Worm (Caenorhabditis elegans) whole organism, young adult: ENCODE data around the gene flr-4.
A peak's percentile ranks its signal among the peaks of the same experiment; 100 is the strongest.

ENCODE experiments used
- F10E7.11 ChIP-seq: sonication (generic microtip); optimal IDR thresholded peaks from 2 replicates; lab custom pipeline; 2017; ENCODE audit warnings: mild to moderate bottlenecking, missing genetic modification characterization, moderate library complexity, missing compliant biosample characterization
- F37B4.10 ChIP-seq: fragments of 200-800 bp; sonication (Bioruptor generic); IDR thresholded peaks from 2 replicates; pipeline ENCODE4 v1.3.6; 2022; ENCODE audit warnings: missing genetic modification characterization, missing compliant biosample characterization
- F57A8.1 ChIP-seq: fragments of 200-800 bp; sonication (Bioruptor generic); optimal IDR thresholded peaks from 2 replicates; lab custom pipeline; 2018; ENCODE audit warnings: mild to moderate bottlenecking, missing genetic modification characterization, moderate library complexity, missing compliant biosample characterization
- K11D2.4 ChIP-seq: fragments of 200-800 bp; sonication (Bioruptor generic); IDR thresholded peaks from 2 replicates; pipeline ENCODE4 v1.3.6; 2022; ENCODE audit warnings: missing genetic modification reagents, missing genetic modification characterization, missing compliant biosample characterization
- Y53F4B.3 ChIP-seq: fragments of 200-800 bp; sonication (Bioruptor generic); IDR thresholded peaks from 2 replicates; pipeline ENCODE4 v1.3.6; 2022; ENCODE audit warnings: missing genetic modification reagents, missing genetic modification characterization, missing compliant biosample characterization
- Y53G8AR.9 ChIP-seq: fragments of 200-800 bp; sonication (Bioruptor generic); conservative IDR thresholded peaks from 2 replicates; pipeline ENCODE4 v1.3.6; 2022; ENCODE audit warnings: missing genetic modification reagents, missing genetic modification characterization, missing compliant biosample characterization
- aptf-3 ChIP-seq: fragments of 200-800 bp; sonication (Bioruptor generic); IDR thresholded peaks from 2 replicates; pipeline ENCODE4 v1.3.6; 2022; ENCODE audit warnings: missing genetic modification characterization, missing compliant biosample characterization
- atf-7 ChIP-seq: sonication (generic microtip); optimal IDR thresholded peaks from 2 replicates; lab custom pipeline; 2017; ENCODE audit warnings: mild to moderate bottlenecking, missing genetic modification characterization, missing compliant biosample characterization
- attf-3 ChIP-seq: fragments of 200-800 bp; sonication (Bioruptor generic); conservative IDR thresholded peaks from 2 replicates; pipeline ENCODE4 v1.3.6; 2022; ENCODE audit warnings: missing genetic modification reagents, missing genetic modification characterization, missing compliant biosample characterization
- ccch-3 ChIP-seq: fragments of 200-800 bp; sonication (Bioruptor generic); optimal IDR thresholded peaks from 2 replicates; lab custom pipeline; 2018; ENCODE audit warnings: mild to moderate bottlenecking, missing genetic modification characterization, missing compliant biosample characterization
- cebp-1 ChIP-seq, 2 experiments: fragments of 200-800 bp in 1 of 2; sonication (Bioruptor generic) in 1 of 2; sonication (generic microtip) in 1 of 2; IDR thresholded peaks in 1 of 2; optimal IDR thresholded peaks in 1 of 2; 2 replicates each; pipeline versions ENCODE4 v1.3.6 to Lab custom; 2017 to 2022; ENCODE audit warnings: missing compliant biosample characterization in 2 of 2, missing genetic modification characterization in 2 of 2, mild to moderate bottlenecking in 1 of 2, missing genetic modification reagents in 1 of 2, moderate library complexity in 1 of 2
- ceh-58 ChIP-seq: fragments of 200-800 bp; sonication (Bioruptor generic); IDR thresholded peaks from 2 replicates; pipeline ENCODE4 v1.3.6; 2022; ENCODE audit warnings: missing genetic modification characterization, missing compliant biosample characterization
- chd-7 ChIP-seq: sonication (generic microtip); optimal IDR thresholded peaks from 2 replicates; lab custom pipeline; 2016; ENCODE audit warnings: mild to moderate bottlenecking, missing genetic modification characterization, moderate library complexity, missing compliant biosample characterization
- dpff-1 ChIP-seq: sonication (generic microtip); optimal IDR thresholded peaks from 2 replicates; lab custom pipeline; 2017; ENCODE audit warnings: mild to moderate bottlenecking, missing genetic modification characterization, missing compliant biosample characterization
- dpl-1 ChIP-seq: fragments of 150-350 bp; optimal IDR thresholded peaks from 2 replicates; lab custom pipeline; 2014; ENCODE audit warnings: missing biosample characterization, missing genetic modification reagents, missing genetic modification characterization
- efl-1 ChIP-seq: fragments of 150-350 bp; optimal IDR thresholded peaks from 2 replicates; lab custom pipeline; 2014; ENCODE audit warnings: missing biosample characterization, missing genetic modification reagents, missing genetic modification characterization
- egl-44 ChIP-seq: fragments of 200-800 bp; sonication (Bioruptor generic); IDR thresholded peaks from 2 replicates; pipeline ENCODE4 v1.3.6; 2022; ENCODE audit warnings: missing genetic modification reagents, missing genetic modification characterization, missing compliant biosample characterization
- egrh-3 ChIP-seq: fragments of 200-800 bp; sonication (Bioruptor generic); IDR thresholded peaks from 2 replicates; pipeline ENCODE4 v1.3.6; 2022; ENCODE audit warnings: missing genetic modification reagents, missing genetic modification characterization, missing compliant biosample characterization
- hlh-26 ChIP-seq: fragments of 200-800 bp; sonication (Bioruptor generic); conservative IDR thresholded peaks from 2 replicates; pipeline ENCODE4 v1.3.6; 2022; ENCODE audit warnings: missing genetic modification reagents, missing genetic modification characterization, missing compliant biosample characterization
- hmg-20 ChIP-seq: fragments of 200-800 bp; sonication (Bioruptor generic); IDR thresholded peaks from 2 replicates; pipeline ENCODE4 v1.3.6; 2022; ENCODE audit warnings: missing genetic modification reagents, missing genetic modification characterization, missing compliant biosample characterization
- hsf-1 ChIP-seq: fragments of 200-800 bp; sonication (Bioruptor generic); IDR thresholded peaks from 2 replicates; pipeline ENCODE4 v1.3.6; 2022; ENCODE audit warnings: missing genetic modification reagents, missing genetic modification characterization, missing compliant biosample characterization
- lin-26 ChIP-seq: fragments of 200-800 bp; sonication (Bioruptor generic); IDR thresholded peaks from 2 replicates; pipeline ENCODE4 v1.3.6; 2022; ENCODE audit warnings: missing genetic modification reagents, missing genetic modification characterization, missing compliant biosample characterization
- lin-40 ChIP-seq: sonication (generic microtip); optimal IDR thresholded peaks from 2 replicates; lab custom pipeline; 2016; ENCODE audit warnings: missing genetic modification characterization, mild to moderate bottlenecking, missing compliant biosample characterization, missing genotype, missing genetic modification reagents
- madf-6 ChIP-seq: fragments of 200-800 bp; sonication (Bioruptor generic); IDR thresholded peaks from 2 replicates; pipeline ENCODE4 v1.3.6; 2022; ENCODE audit warnings: missing genetic modification reagents, missing genetic modification characterization, missing compliant biosample characterization
- mes-4 ChIP-seq: sonication (generic microtip); optimal IDR thresholded peaks from 2 replicates; lab custom pipeline; 2016; ENCODE audit warnings: missing genotype, missing genetic modification characterization, missing compliant biosample characterization
- nfya-1 ChIP-seq: sonication (generic microtip); optimal IDR thresholded peaks from 2 replicates; lab custom pipeline; 2017; ENCODE audit warnings: antibody characterized with exemption, missing compliant biosample characterization, missing genetic modification characterization, borderline replicate concordance; ENCODE audit not compliant: insufficient read depth
- nhr-120 ChIP-seq: fragments of 200-800 bp; sonication (Bioruptor generic); IDR thresholded peaks from 2 replicates; pipeline ENCODE4 v1.3.6; 2022; ENCODE audit warnings: missing genetic modification characterization, missing compliant biosample characterization
- pha-4 ChIP-seq: fragments of 150-350 bp; sonication (generic microtip); optimal IDR thresholded peaks from 2 replicates; lab custom pipeline; 2014; ENCODE audit warnings: missing biosample characterization, missing genetic modification reagents, missing genetic modification characterization
- repo-1 ChIP-seq: sonication (generic microtip); optimal IDR thresholded peaks from 2 replicates; lab custom pipeline; 2017; ENCODE audit warnings: mild to moderate bottlenecking, missing genetic modification characterization, missing compliant biosample characterization
- tbx-9 ChIP-seq: sonication (generic microtip); optimal IDR thresholded peaks from 2 replicates; lab custom pipeline; 2016; ENCODE audit warnings: borderline replicate concordance, missing genetic modification characterization, inconsistent platforms, missing compliant biosample characterization
- unc-62 ChIP-seq: fragments of 150-350 bp; optimal IDR thresholded peaks from 2 replicates; lab custom pipeline; 2014; ENCODE audit warnings: missing biosample characterization, missing genetic modification reagents, missing genetic modification characterization
- zim-3 ChIP-seq: sonication (generic microtip); optimal IDR thresholded peaks from 2 replicates; lab custom pipeline; 2017; ENCODE audit warnings: mild to moderate bottlenecking, missing genetic modification characterization, moderate library complexity, missing compliant biosample characterization
- ztf-22 ChIP-seq: fragments of 200-800 bp; sonication (Bioruptor generic); optimal IDR thresholded peaks from 2 replicates; lab custom pipeline; 2018; ENCODE audit warnings: mild to moderate bottlenecking, missing genetic modification characterization, moderate library complexity, missing compliant biosample characterization
- ztf-26 ChIP-seq: sonication (generic microtip); optimal IDR thresholded peaks from 2 replicates; lab custom pipeline; 2017; ENCODE audit warnings: missing genetic modification characterization, missing compliant biosample characterization

Gene flr-4

ce11 chrX:15077597-15078261, 11.5 kb upstream of the flr-4 start, which contains the start of the genes H40L08.8, H40L08.2 and H40L08.7:
Gene H40L08.8, minus strand, starts transcription at chrX:15077633.
Gene H40L08.2, minus strand, starts transcription at chrX:15077744.
Gene H40L08.7, minus strand, starts transcription at chrX:15077744.
- TF ChIP-seq dpl-1 (GFP tag; lab: Kevin White, UChicago) (no peak), Y53F4B.3 (GFP tag; lab: Robert Waterston, UW) (no peak), egl-44 (no peak), atf-7 (tag; lab: Kevin White, UChicago) (no peak), nfya-1 (tag; lab: Kevin White, UChicago) (no peak), unc-62 (no peak), hlh-26 (GFP tag; lab: Robert Waterston, UW) (no peak), efl-1 (GFP tag; lab: Kevin White, UChicago) (no peak), egrh-3 (GFP tag; lab: Robert Waterston, UW) (no peak), pha-4 (tag; lab: Kevin White, UChicago) (no peak)
- TF ChIP-seq, all 124 proteins: peak for 0

ce11 chrX:15078276-15078675, 10.9 kb upstream of the flr-4 start:
- TF ChIP-seq cebp-1 (GFP tag; IDR thresholded peaks at IDR 0.05; lab: Robert Waterston, UW) (no peak), cebp-1 (tag; optimal IDR thresholded peaks at IDR 0.05; lab: Kevin White, UChicago) (peak; percentile 26), K11D2.4 (GFP tag; lab: Robert Waterston, UW) (0 out of 2 replicates have a peak, but pooled peaks have one; percentile 31), ztf-22 (GFP tag; lab: Kevin White, UChicago) (no peak)
- TF ChIP-seq, all 124 proteins: peak for 2

ce11 chrX:15079406-15079805, 9.8 kb upstream of the flr-4 start:
- TF ChIP-seq mes-4 (tag; lab: Kevin White, UChicago) (no peak), cebp-1 (GFP tag; IDR thresholded peaks at IDR 0.05; lab: Robert Waterston, UW) (no peak), cebp-1 (tag; optimal IDR thresholded peaks at IDR 0.05; lab: Kevin White, UChicago) (peak; percentile 9), F10E7.11 (tag; lab: Kevin White, UChicago) (no peak), tbx-9 (no peak), dpff-1 (tag; lab: Kevin White, UChicago) (no peak), chd-7 (no peak), ccch-3 (no peak), F37B4.10 (GFP tag; lab: Robert Waterston, UW) (no peak), hsf-1 (no peak), ztf-26 (peak; percentile 59), lin-40 (peak; percentile 28), egrh-3 (GFP tag; lab: Robert Waterston, UW) (no peak)
- TF ChIP-seq, all 124 proteins: peak for 3

ce11 chrX:15081486-15081885, 7.7 kb upstream of the flr-4 start:
- 0 out of 2 replicates have a peak, but pooled peaks have one; percentile 22 for TF ChIP-seq lin-26 (GFP tag; lab: Robert Waterston, UW)
- TF ChIP-seq repo-1 (tag; lab: Kevin White, UChicago) = no peak
- TF ChIP-seq hmg-20 (GFP tag; lab: Robert Waterston, UW) = no peak

- TF ChIP-seq attf-3 (GFP tag; lab: Robert Waterston, UW) (peak; percentile 90), aptf-3 (GFP tag; lab: Robert Waterston, UW) (no peak)
Measured at ce11 chrX:15083795-15084194, 5.4 kb upstream of the flr-4 start, which contains the start of gene H40L08.1. Gene H40L08.1, minus strand, starts transcription at chrX:15084086.

ce11 chrX:15084395-15084794, 4.8 kb upstream of the flr-4 start, which contains the start of gene F09B12.5:
Gene F09B12.5, plus strand, starts transcription at chrX:15084695.
- no peak for TF ChIP-seq nfya-1 (tag; lab: Kevin White, UChicago)
- no peak for TF ChIP-seq nhr-120 (GFP tag; lab: Robert Waterston, UW)
- TF ChIP-seq F57A8.1 = no peak
- no peak for TF ChIP-seq ceh-58 (GFP tag; lab: Robert Waterston, UW)
- no peak for TF ChIP-seq madf-6 (GFP tag; lab: Robert Waterston, UW)
- no peak for TF ChIP-seq Y53G8AR.9 (GFP tag; lab: Robert Waterston, UW)
- no peak for TF ChIP-seq zim-3 (tag; lab: Kevin White, UChicago)
